Worm (Caenorhabditis elegans) whole organism, dauer: Measurements from ENCODE around the gene F46B3.15.

Experiments used
- unc-62 ChIP-seq: sonication (generic microtip); optimal IDR thresholded peaks from 2 replicates; lab custom pipeline; 2017; ENCODE audit warnings: missing biosample characterization, missing genetic modification reagents, missing genetic modification characterization

The F46B3.15 gene

ce11 chrV:20638344-20638743 lies 4.8 kb upstream of the F46B3.15 start, which contains the start of gene Y44A6B.3:
Y44A6B.3 (minus strand) TSS chrV:20638444.
- no peak for TF ChIP-seq unc-62

- TF ChIP-seq unc-62, result no peak
Measured at ce11 chrV:20636855-20637254, 3.3 kb upstream of the F46B3.15 start, which contains the start of gene ttr-13. ttr-13 (minus strand) TSS chrV:20636955.

- TF ChIP-seq unc-62, result no peak
Measured at ce11 chrV:20634330-20634729, 811 bp upstream of the F46B3.15 start, which contains the start of gene F46B3.16. F46B3.16 (plus strand) TSS chrV:20634630.

ce11 chrV:20631255-20631654 lies 2.3 kb downstream of the F46B3.15 start, which contains the start of gene F46B3.14:
F46B3.14 (minus strand) TSS chrV:20631355.
- no peak for TF ChIP-seq unc-62

ce11 chrV:20626043-20626761 lies 7.3 kb downstream of the F46B3.15 start, which contains the start of the genes F46B3.9 and srz-18:
F46B3.9 (minus strand) TSS chrV:20626143.
srz-18 (plus strand) TSS chrV:20626711.
- no peak for TF ChIP-seq unc-62

ce11 chrV:20625260-20625659 lies 8.3 kb downstream of the F46B3.15 start:
- no peak for TF ChIP-seq unc-62

- no peak for TF ChIP-seq unc-62
Measured at ce11 chrV:20623060-20623459, 10.5 kb downstream of the F46B3.15 start, which contains the start of gene F46B3.8. F46B3.8 (minus strand) TSS chrV:20623160.

ce11 chrV:20618632-20619031 lies 14.9 kb downstream of the F46B3.15 start, which contains the start of gene F46B3.7:
F46B3.7 (minus strand) TSS chrV:20618732.
- no peak for TF ChIP-seq unc-62

ce11 chrV:20609494-20609893 lies 24.0 kb downstream of the F46B3.15 start, which contains the start of gene grd-2:
grd-2 (plus strand) TSS chrV:20609794.
- no peak for TF ChIP-seq unc-62

- no peak for TF ChIP-seq unc-62
Measured at ce11 chrV:20608688-20609087, 24.8 kb downstream of the F46B3.15 start, which contains the start of gene ttr-12. ttr-12 (minus strand) TSS chrV:20608788.

- TF ChIP-seq unc-62, result no peak
Measured at ce11 chrV:20606617-20607016, 26.9 kb downstream of the F46B3.15 start, which contains the start of gene F46B3.23. F46B3.23 (minus strand) TSS chrV:20606717.

- TF ChIP-seq unc-62, result no peak
Measured at ce11 chrV:20604606-20605155, 28.8 kb downstream of the F46B3.15 start, which contains the start of gene ttr-57. ttr-57 (plus strand) TSS chrV:20605105.

- TF ChIP-seq unc-62, result no peak
Measured at ce11 chrV:20603014-20603413, 30.5 kb downstream of the F46B3.15 start, which contains the start of gene ttr-11. ttr-11 (plus strand) TSS chrV:20603314.

ce11 chrV:20600704-20601103 lies 32.8 kb downstream of the F46B3.15 start:
- TF ChIP-seq unc-62, result no peak

- no peak for TF ChIP-seq unc-62
Measured at ce11 chrV:20599795-20600194, 33.7 kb downstream of the F46B3.15 start, which contains the start of gene col-163. col-163 (plus strand) TSS chrV:20600095.

- TF ChIP-seq unc-62, result no peak
Measured at ce11 chrV:20597076-20597475, 36.4 kb downstream of the F46B3.15 start, which contains the start of gene F46B3.1. F46B3.1 (minus strand) TSS chrV:20597176.

- TF ChIP-seq unc-62, result no peak
Measured at ce11 chrV:20595653-20596052, 37.9 kb downstream of the F46B3.15 start, which contains the start of gene F26F2.11. F26F2.11 (minus strand) TSS chrV:20595753.
